Worm (Caenorhabditis elegans): ENCODE results near the gene pdf-1.
A peak's percentile ranks its signal among the peaks of the same experiment; 100 is the strongest.

ce11 chrIII:6958674-6959241 lies 46.5 kb upstream of the pdf-1 start:
- TF ChIP-seq egl-27 (tag; optimal IDR thresholded peaks at IDR 0.05) = no peak
- TF ChIP-seq hlh-11 (tag; optimal IDR thresholded peaks at IDR 0.05) = no peak
- TF ChIP-seq lin-15B (tag; optimal IDR thresholded peaks at IDR 0.05) = no peak
- no peak for TF ChIP-seq fkh-10 (GFP tag; optimal IDR thresholded peaks at IDR 0.05)
- no peak for TF ChIP-seq lin-39 (tag; optimal IDR thresholded peaks at IDR 0.05)
- no peak for TF ChIP-seq dve-1 (tag; optimal IDR thresholded peaks at IDR 0.05; ENCODE audit: insufficient read depth)
- TF ChIP-seq lin-1 (GFP tag; IDR thresholded peaks at IDR 0.05) = no peak
- no peak for TF ChIP-seq ceh-32 (tag; optimal IDR thresholded peaks at IDR 0.05; ENCODE audit: poor library complexity)
- TF ChIP-seq aha-1 (tag) = peak; percentile 9
- TF ChIP-seq lin-13 (GFP tag; optimal IDR thresholded peaks at IDR 0.05) = peak; percentile 3

Data from whole organism, L4 larva.